Fruit fly (Drosophila melanogaster): ENCODE data around the gene CG7083.

CG7083 gene

dm6 chr3L:8340264-8341095 is at the start of gene CG7083, which contains the start of gene Prim1:
TSS of gene CG7083 (plus strand) at chr3L:8340785.
TSS of gene Prim1 (plus strand) at chr3L:8340314.
- 0 out of 2 replicates have a peak, but pooled peaks have one; percentile 42 for TF ChIP-seq sob (GFP tag; IDR thresholded peaks at IDR 0.05)
- TF ChIP-seq amos (GFP tag; IDR thresholded peaks at IDR 0.05; ENCODE audit: partially characterized antibody) = peak; percentile 13; the same call in 1 of the 2 replicates
- TF ChIP-seq CTCF (GFP tag; optimal IDR thresholded peaks at IDR 0.05) = peak; percentile 40
- TF ChIP-seq gfzf (GFP tag; optimal IDR thresholded peaks at IDR 0.05) = peak; percentile 17
- peak; percentile 20 for TF ChIP-seq HHEX (GFP tag; optimal IDR thresholded peaks at IDR 0.05)
- no peak for TF ChIP-seq yki (optimal IDR thresholded peaks at IDR 0.05)
- TF ChIP-seq Usf (GFP tag; optimal IDR thresholded peaks at IDR 0.05) = no peak
- TF ChIP-seq sisA (GFP tag; IDR thresholded peaks at IDR 0.05) = 0 out of 2 replicates have a peak, but pooled peaks have one; percentile 22
- TF ChIP-seq chif (GFP tag; optimal IDR thresholded peaks at IDR 0.05) = peak; percentile 51 to 60
- TF ChIP-seq CG13296 (GFP tag; optimal IDR thresholded peaks at IDR 0.05) = peak; percentile 53
- TF ChIP-seq Sox100B (GFP tag; optimal IDR thresholded peaks at IDR 0.05) = peak; percentile 55
- TF ChIP-seq CG7786 (GFP tag; optimal IDR thresholded peaks at IDR 0.05) = peak; percentile 57
- TF ChIP-seq bbx (GFP tag; IDR thresholded peaks at IDR 0.05; ENCODE audit: partially characterized antibody) = peak; percentile 45
- peak; percentile 66 for TF ChIP-seq Hsf (GFP tag; optimal IDR thresholded peaks at IDR 0.05)
- TF ChIP-seq pnt (GFP tag; optimal IDR thresholded peaks at IDR 0.05) = peak; percentile 33
- peak in 1 of 2 experiments; percentile 55 for TF ChIP-seq insv (GFP tag; optimal IDR thresholded peaks at IDR 0.05)
- peak; percentile 68 for TF ChIP-seq phol (tag; optimal IDR thresholded peaks at IDR 0.05)
- peak; percentile 75 for TF ChIP-seq scrt (GFP tag; optimal IDR thresholded peaks at IDR 0.05)
- no peak for TF ChIP-seq CG8281 (tag; optimal IDR thresholded peaks at IDR 0.05)
- no peak; the same call in 1 of the 2 replicates for TF ChIP-seq GATAe (GFP tag; conservative IDR thresholded peaks at IDR 0.05)
- TF ChIP-seq maf-S (GFP tag; optimal IDR thresholded peaks at IDR 0.05) = peak; percentile 39
- TF ChIP-seq CG10274 (GFP tag; optimal IDR thresholded peaks at IDR 0.05) = no peak
- peak; percentile 51 for TF ChIP-seq Rfx (GFP tag; IDR thresholded peaks at IDR 0.05)
- TF ChIP-seq CG31388 (GFP tag; optimal IDR thresholded peaks at IDR 0.05) = peak; percentile 7
- TF ChIP-seq zfh2 (GFP tag; optimal IDR thresholded peaks at IDR 0.05) = peak; percentile 57
- 0 out of 2 replicates have a peak, but pooled peaks have one; percentile 20 for TF ChIP-seq sens-2 (GFP tag; IDR thresholded peaks at IDR 0.05)
- 0 out of 3 replicates have a peak, but pooled peaks have one; percentile 9 for TF ChIP-seq otp (GFP tag; IDR thresholded peaks at IDR 0.05)
- no peak for TF ChIP-seq B-H1 (GFP tag; IDR thresholded peaks at IDR 0.05)
- TF ChIP-seq CG1603 (tag; optimal IDR thresholded peaks at IDR 0.05) = peak; percentile 87
- peak; percentile 43 for TF ChIP-seq CG9817 (tag; optimal IDR thresholded peaks at IDR 0.05)
- peak; percentile 52 for TF ChIP-seq CG15269 (tag; optimal IDR thresholded peaks at IDR 0.05)
- TF ChIP-seq shn (GFP tag; optimal IDR thresholded peaks at IDR 0.05) = peak; percentile 47
- TF ChIP-seq CG8924 (tag; optimal IDR thresholded peaks at IDR 0.05) = peak; percentile 49
- TF ChIP-seq tup (GFP tag; optimal IDR thresholded peaks at IDR 0.05) = peak; percentile 24
- TF ChIP-seq CG4854 (GFP tag; optimal IDR thresholded peaks at IDR 0.05) = peak; percentile 48
- peak; percentile 60 for TF ChIP-seq CG17385 (GFP tag; optimal IDR thresholded peaks at IDR 0.05)
- TF ChIP-seq CG1233 (GFP tag; optimal IDR thresholded peaks at IDR 0.05) = peak; percentile 53
- TF ChIP-seq CG18619 (GFP tag; optimal IDR thresholded peaks at IDR 0.05) = peak; percentile 64
- TF ChIP-seq lola (GFP tag; optimal IDR thresholded peaks at IDR 0.05) = peak in 1 of 3 experiments; percentile 55
- TF ChIP-seq CG5953 (GFP tag; IDR thresholded peaks at IDR 0.05) = no peak
- no peak for TF ChIP-seq cg (GFP tag; optimal IDR thresholded peaks at IDR 0.05)
- no peak for TF ChIP-seq Neu2 (GFP tag; optimal IDR thresholded peaks at IDR 0.05; ENCODE audit: borderline replicate concordance)
- peak; percentile 38 for TF ChIP-seq CG33557 (GFP tag; optimal IDR thresholded peaks at IDR 0.05)
- no peak for TF ChIP-seq CG10431 (GFP tag; optimal IDR thresholded peaks at IDR 0.05)
- TF ChIP-seq bsh (GFP tag; optimal IDR thresholded peaks at IDR 0.05) = peak in 1 of 2 experiments; percentile 54
- no peak for TF ChIP-seq CG11504 (tag; optimal IDR thresholded peaks at IDR 0.05)
- peak; percentile 97 for TF ChIP-seq CG13624 (GFP tag; optimal IDR thresholded peaks at IDR 0.05)
- TF ChIP-seq fd96Cb (tag; optimal IDR thresholded peaks at IDR 0.05) = no peak

All from whole organism, embryonic.